Comparison of ENCODE assay signal across 1 fruit fly cellular context in genomic region chr3L:614751-615424, dm6.
A peak's percentile ranks its signal among the peaks of the same experiment; 100 is the strongest.
TF ChIP-seq lines count a peak whose summit lies in the region.

No protein-coding gene starts in this region.

TF ChIP-seq in whole organism, embryonic, 481 proteins besides CTCF, POLR2A, EP300 and RAD21 (continued from another document):
- TF ChIP-seq sc (optimal IDR thresholded peaks at IDR 0.05; lab: Kevin White, UChicago) (no peak), sc (GFP tag; optimal IDR thresholded peaks at IDR 0.05; lab: Kevin White, UChicago) (no peak), CG9727 (GFP tag; optimal IDR thresholded peaks at IDR 0.05; lab: Kevin White, UChicago) (no peak), Xbp1 (GFP tag; optimal IDR thresholded peaks at IDR 0.05; lab: Kevin White, UChicago) (no peak), CG30020 (tag; optimal IDR thresholded peaks at IDR 0.05; lab: Kevin White, UChicago) (no peak), odd (GFP tag; optimal IDR thresholded peaks at IDR 0.05; lab: Kevin White, UChicago) (peak; percentile 10), CG17612 (GFP tag; IDR thresholded peaks at IDR 0.05; lab: Robert Waterston, UW) (no peak), Dref (GFP tag; IDR thresholded peaks at IDR 0.05; lab: Robert Waterston, UW) (no peak), B-H2 (GFP tag; optimal IDR thresholded peaks at IDR 0.05; lab: Kevin White, UChicago) (no peak), D19B (GFP tag; optimal IDR thresholded peaks at IDR 0.05; lab: Kevin White, UChicago) (no peak), grn (GFP tag; optimal IDR thresholded peaks at IDR 0.05; lab: Kevin White, UChicago) (peak; percentile 81), CG6813 (GFP tag; optimal IDR thresholded peaks at IDR 0.05; lab: Kevin White, UChicago) (peak; percentile 73), seq (GFP tag; IDR thresholded peaks at IDR 0.05; lab: Robert Waterston, UW) (peak; percentile 26; the same call in 1 of the 2 replicates), onecut (GFP tag; IDR thresholded peaks at IDR 0.05; lab: Robert Waterston, UW) (peak; percentile 31; the same call in 1 of the 2 replicates), corto (GFP tag; optimal IDR thresholded peaks at IDR 0.05; lab: Kevin White, UChicago) (no peak), PHDP (tag; optimal IDR thresholded peaks at IDR 0.05; lab: Kevin White, UChicago) (no peak), run (tag; optimal IDR thresholded peaks at IDR 0.05; lab: Kevin White, UChicago) (no peak), Bteb2 (GFP tag; optimal IDR thresholded peaks at IDR 0.05; lab: Kevin White, UChicago) (no peak), so (GFP tag; IDR thresholded peaks at IDR 0.05; lab: Robert Waterston, UW) (peak; percentile 72; the same call in 1 of the 3 replicates), Pdp1 (GFP tag; optimal IDR thresholded peaks at IDR 0.05; lab: Kevin White, UChicago) (no peak), CG8281 (tag; optimal IDR thresholded peaks at IDR 0.05; lab: Kevin White, UChicago) (no peak), CG10431 (GFP tag; optimal IDR thresholded peaks at IDR 0.05; lab: Kevin White, UChicago) (no peak), Sry-δ (GFP tag; optimal IDR thresholded peaks at IDR 0.05; lab: Kevin White, UChicago) (no peak), CG10959 (GFP tag; IDR thresholded peaks at IDR 0.05; lab: Robert Waterston, UW) (no peak), HLH54F (GFP tag; optimal IDR thresholded peaks at IDR 0.05; lab: Kevin White, UChicago) (no peak), nmo (GFP tag; optimal IDR thresholded peaks at IDR 0.05; lab: Kevin White, UChicago) (no peak), schlank (tag; optimal IDR thresholded peaks at IDR 0.05; lab: Kevin White, UChicago) (no peak), CG12744 (GFP tag; optimal IDR thresholded peaks at IDR 0.05; lab: Kevin White, UChicago) (no peak), CG7928 (GFP tag; optimal IDR thresholded peaks at IDR 0.05; lab: Kevin White, UChicago) (no peak), NK7.1 (GFP tag; optimal IDR thresholded peaks at IDR 0.05; lab: Kevin White, UChicago) (no peak), CG12104 (GFP tag; optimal IDR thresholded peaks at IDR 0.05; lab: Kevin White, UChicago) (no peak), CG34224 (GFP tag; IDR thresholded peaks at IDR 0.05; lab: Robert Waterston, UW; ENCODE audit: partially characterized antibody) (0 out of 3 replicates have a peak, but pooled peaks have one; percentile 12), ase (GFP tag; IDR thresholded peaks at IDR 0.05; lab: Robert Waterston, UW) (peak; percentile 39; the same call in 1 of the 3 replicates), Side (GFP tag; optimal IDR thresholded peaks at IDR 0.05; lab: Kevin White, UChicago) (no peak), CG3065 (GFP tag; optimal IDR thresholded peaks at IDR 0.05; lab: Kevin White, UChicago) (no peak), CG18476 (GFP tag; optimal IDR thresholded peaks at IDR 0.05; lab: Kevin White, UChicago) (no peak), CG34376 (GFP tag; optimal IDR thresholded peaks at IDR 0.05; lab: Kevin White, UChicago) (no peak), Sox102F (GFP tag; optimal IDR thresholded peaks at IDR 0.05; lab: Kevin White, UChicago) (peak; percentile 28), CG3281 (GFP tag; optimal IDR thresholded peaks at IDR 0.05; lab: Kevin White, UChicago) (no peak), Hr39 (optimal IDR thresholded peaks at IDR 0.05; lab: Kevin White, UChicago) (no peak), sqz (GFP tag; optimal IDR thresholded peaks at IDR 0.05; lab: Kevin White, UChicago) (no peak), ATbp (GFP tag; optimal IDR thresholded peaks at IDR 0.05; lab: Kevin White, UChicago) (peak; percentile 77), eyg (GFP tag; optimal IDR thresholded peaks at IDR 0.05; lab: Kevin White, UChicago) (no peak), CG17912 (GFP tag; optimal IDR thresholded peaks at IDR 0.05; lab: Kevin White, UChicago) (peak; percentile 64), nom (GFP tag; optimal IDR thresholded peaks at IDR 0.05; lab: Kevin White, UChicago) (no peak), slp2 (GFP tag; optimal IDR thresholded peaks at IDR 0.05; lab: Kevin White, UChicago) (no peak), Ssrp (tag; optimal IDR thresholded peaks at IDR 0.05; lab: Kevin White, UChicago) (no peak), jing (GFP tag; optimal IDR thresholded peaks at IDR 0.05; lab: Kevin White, UChicago) (no peak), CG18599 (GFP tag; optimal IDR thresholded peaks at IDR 0.05; lab: Kevin White, UChicago) (peak; percentile 64), salm (tag; optimal IDR thresholded peaks at IDR 0.05; lab: Kevin White, UChicago) (peak; percentile 38), Drgx (GFP tag; IDR thresholded peaks at IDR 0.05; lab: Robert Waterston, UW) (0 out of 2 replicates have a peak, but pooled peaks have one; percentile 15), CG4617 (GFP tag; optimal IDR thresholded peaks at IDR 0.05; lab: Kevin White, UChicago; ENCODE audit: borderline replicate concordance) (no peak), Asciz (GFP tag; optimal IDR thresholded peaks at IDR 0.05; lab: Kevin White, UChicago) (peak; percentile 54), CG6765 (GFP tag; optimal IDR thresholded peaks at IDR 0.05; lab: Kevin White, UChicago) (no peak), CG11695 (GFP tag; IDR thresholded peaks at IDR 0.05; lab: Robert Waterston, UW) (peak; percentile 47; the same call in 1 of the 3 replicates), CG12071 (GFP tag; optimal IDR thresholded peaks at IDR 0.05; lab: Kevin White, UChicago) (peak; percentile 55), sug (tag; optimal IDR thresholded peaks at IDR 0.05; lab: Kevin White, UChicago) (peak; percentile 21), Ets97D (GFP tag; optimal IDR thresholded peaks at IDR 0.05; lab: Kevin White, UChicago) (no peak), HLH3B (GFP tag; IDR thresholded peaks at IDR 0.05; lab: Robert Waterston, UW) (peak; percentile 49; the same call in 1 of the 2 replicates), croc (GFP tag; conservative IDR thresholded peaks at IDR 0.05; lab: Robert Waterston, UW) (no peak), CG12219 (GFP tag; optimal IDR thresholded peaks at IDR 0.05; lab: Kevin White, UChicago) (no peak), abd-A (tag; optimal IDR thresholded peaks at IDR 0.05; lab: Kevin White, UChicago) (peak; percentile 11), Nf-YA (GFP tag; IDR thresholded peaks at IDR 0.05; lab: Robert Waterston, UW) (peak; percentile 55; the same call in 1 of the 2 replicates), Lim3 (GFP tag; IDR thresholded peaks at IDR 0.05; lab: Robert Waterston, UW) (no peak), CG3407 (GFP tag; optimal IDR thresholded peaks at IDR 0.05; lab: Kevin White, UChicago) (peak; percentile 39), ab (GFP tag; optimal IDR thresholded peaks at IDR 0.05; lab: Kevin White, UChicago) (no peak), BtbVII (GFP tag; optimal IDR thresholded peaks at IDR 0.05; lab: Kevin White, UChicago) (peak; percentile 39), CG5953 (GFP tag; IDR thresholded peaks at IDR 0.05; lab: Robert Waterston, UW) (0 out of 2 replicates have a peak, but pooled peaks have one; percentile 48), Xrp1 (GFP tag; IDR thresholded peaks at IDR 0.05; lab: Robert Waterston, UW) (peak; percentile 63), ro (GFP tag; IDR thresholded peaks at IDR 0.05; lab: Robert Waterston, UW) (no peak), CG4282 (GFP tag; optimal IDR thresholded peaks at IDR 0.05; lab: Kevin White, UChicago) (no peak), Fer2 (tag; optimal IDR thresholded peaks at IDR 0.05; lab: Kevin White, UChicago) (no peak), CG15696 (tag; optimal IDR thresholded peaks at IDR 0.05; lab: Kevin White, UChicago) (peak; percentile 22), yki (optimal IDR thresholded peaks at IDR 0.05; lab: Kevin White, UChicago) (no peak), CG15479 (GFP tag; optimal IDR thresholded peaks at IDR 0.05; lab: Kevin White, UChicago) (no peak), CG3163 (GFP tag; optimal IDR thresholded peaks at IDR 0.05; lab: Kevin White, UChicago) (no peak), vfl (GFP tag; optimal IDR thresholded peaks at IDR 0.05; lab: Kevin White, UChicago) (no peak), stc (GFP tag; IDR thresholded peaks at IDR 0.05; lab: Robert Waterston, UW) (peak; percentile 78), CG8944 (GFP tag; optimal IDR thresholded peaks at IDR 0.05; lab: Kevin White, UChicago) (no peak), row (GFP tag; IDR thresholded peaks at IDR 0.05; lab: Robert Waterston, UW) (no peak), CG4404 (GFP tag; IDR thresholded peaks at IDR 0.05; lab: Robert Waterston, UW) (no peak), gro (GFP tag; optimal IDR thresholded peaks at IDR 0.05; lab: Kevin White, UChicago) (no peak), Oli (tag; optimal IDR thresholded peaks at IDR 0.05; lab: Kevin White, UChicago) (no peak), CG34422 (GFP tag; IDR thresholded peaks at IDR 0.05; lab: Robert Waterston, UW) (no peak), CG7839 (tag; optimal IDR thresholded peaks at IDR 0.05; lab: Kevin White, UChicago) (no peak), maf-S (GFP tag; optimal IDR thresholded peaks at IDR 0.05; lab: Kevin White, UChicago) (no peak), tap (tag; optimal IDR thresholded peaks at IDR 0.05; lab: Kevin White, UChicago) (no peak), Neu2 (GFP tag; optimal IDR thresholded peaks at IDR 0.05; lab: Kevin White, UChicago; ENCODE audit: borderline replicate concordance) (no peak), CG4360 (GFP tag; IDR thresholded peaks at IDR 0.05; lab: Robert Waterston, UW) (peak; percentile 35; the same call in 1 of the 2 replicates), CG10979 (tag; optimal IDR thresholded peaks at IDR 0.05; lab: Kevin White, UChicago) (no peak), Adf1 (GFP tag; IDR thresholded peaks at IDR 0.05; lab: Robert Waterston, UW) (no peak), Mrtf (GFP tag; IDR thresholded peaks at IDR 0.05; lab: Robert Waterston, UW) (no peak), CG6791 (GFP tag; IDR thresholded peaks at IDR 0.05; lab: Robert Waterston, UW; ENCODE audit: partially characterized antibody) (no peak), CG18262 (tag; optimal IDR thresholded peaks at IDR 0.05; lab: Kevin White, UChicago) (no peak), Mad (GFP tag; optimal IDR thresholded peaks at IDR 0.05; lab: Kevin White, UChicago) (no peak), NfI (GFP tag; optimal IDR thresholded peaks at IDR 0.05; lab: Kevin White, UChicago) (peak; percentile 3), p53 (GFP tag; optimal IDR thresholded peaks at IDR 0.05; lab: Kevin White, UChicago) (no peak), CG17568 (GFP tag; optimal IDR thresholded peaks at IDR 0.05; lab: Kevin White, UChicago) (peak; percentile 36), CG15514 (GFP tag; optimal IDR thresholded peaks at IDR 0.05; lab: Kevin White, UChicago) (peak; percentile 11), CG14860 (GFP tag; IDR thresholded peaks at IDR 0.05; lab: Robert Waterston, UW; ENCODE audit: partially characterized antibody) (no peak), Dad (GFP tag; optimal IDR thresholded peaks at IDR 0.05; lab: Kevin White, UChicago) (no peak), CG1603 (tag; optimal IDR thresholded peaks at IDR 0.05; lab: Kevin White, UChicago) (peak; percentile 26), hb (GFP tag; IDR thresholded peaks at IDR 0.05; lab: Robert Waterston, UW; ENCODE audit: partially characterized antibody) (no peak), sr (GFP tag; IDR thresholded peaks at IDR 0.05; lab: Robert Waterston, UW) (peak; percentile 53; the same call in 2 of the 3 replicates), CG33557 (GFP tag; optimal IDR thresholded peaks at IDR 0.05; lab: Kevin White, UChicago) (peak; percentile 23), knrl (GFP tag; IDR thresholded peaks at IDR 0.05; lab: Robert Waterston, UW; ENCODE audit: partially characterized antibody) (no peak), CrebB (tag; optimal IDR thresholded peaks at IDR 0.05; lab: Kevin White, UChicago) (peak; percentile 15), lola (GFP tag; optimal IDR thresholded peaks at IDR 0.05; lab: Kevin White, UChicago) (no peak), Nf-YB (GFP tag; optimal IDR thresholded peaks at IDR 0.05; lab: Kevin White, UChicago) (peak; percentile 22), peb (GFP tag; IDR thresholded peaks at IDR 0.05; lab: Robert Waterston, UW) (no peak; the same call in 1 of the 2 replicates), CG12299 (tag; optimal IDR thresholded peaks at IDR 0.05; lab: Kevin White, UChicago) (no peak), bowl (GFP tag; IDR thresholded peaks at IDR 0.05; lab: Robert Waterston, UW) (no peak), CG2199 (GFP tag; IDR thresholded peaks at IDR 0.05; lab: Robert Waterston, UW) (peak; percentile 94), fd96Cb (tag; optimal IDR thresholded peaks at IDR 0.05; lab: Kevin White, UChicago) (no peak), CG7963 (GFP tag; IDR thresholded peaks at IDR 0.05; lab: Robert Waterston, UW; ENCODE audit: partially characterized antibody) (no peak), org-1 (GFP tag; optimal IDR thresholded peaks at IDR 0.05; lab: Kevin White, UChicago) (peak; percentile 46), CG6175 (GFP tag; IDR thresholded peaks at IDR 0.05; lab: Robert Waterston, UW) (peak; percentile 43; the same call in 2 of the 3 replicates), C15 (GFP tag; IDR thresholded peaks at IDR 0.05; lab: Robert Waterston, UW) (no peak), vvl (GFP tag; IDR thresholded peaks at IDR 0.05; lab: Robert Waterston, UW) (peak; percentile 42; the same call in 1 of the 2 replicates), CG5180 (GFP tag; optimal IDR thresholded peaks at IDR 0.05; lab: Kevin White, UChicago) (peak; percentile 41), Aef1 (GFP tag; IDR thresholded peaks at IDR 0.05; lab: Robert Waterston, UW) (no peak), CG31365 (tag; optimal IDR thresholded peaks at IDR 0.05; lab: Kevin White, UChicago) (no peak), CG31388 (GFP tag; optimal IDR thresholded peaks at IDR 0.05; lab: Kevin White, UChicago) (no peak), pb (GFP tag; optimal IDR thresholded peaks at IDR 0.05; lab: Kevin White, UChicago) (no peak), CG16815 (GFP tag; optimal IDR thresholded peaks at IDR 0.05; lab: Kevin White, UChicago) (no peak), Deaf1 (tag; optimal IDR thresholded peaks at IDR 0.05; lab: Kevin White, UChicago) (peak; percentile 43), Hr3 (GFP tag; optimal IDR thresholded peaks at IDR 0.05; lab: Kevin White, UChicago) (no peak)
